Fruit fly (Drosophila melanogaster) whole organism, embryonic: ENCODE measurements around the gene Iyd.

Experiments used
- B-H1 ChIP-seq: fragments of 200-800 bp; sonication (Bioruptor generic); IDR thresholded peaks from 3 replicates; pipeline ENCODE4 v1.3.6; 2022; ENCODE audit warnings: missing biosample characterization, missing genetic modification characterization
- Blimp-1 ChIP-seq: fragments of 200-800 bp; sonication (Bioruptor generic); optimal IDR thresholded peaks from 3 replicates; lab custom pipeline; 2018; ENCODE audit warnings: missing biosample characterization, missing genetic modification characterization, mild to moderate bottlenecking, moderate library complexity, missing genetic modification reagents
- CG10147 ChIP-seq: fragments of 200-800 bp; sonication (Bioruptor generic); optimal IDR thresholded peaks from 2 replicates; lab custom pipeline; 2019; ENCODE audit warnings: missing biosample characterization, mild to moderate bottlenecking, missing genetic modification characterization, moderate library complexity
- CG10462 ChIP-seq: fragments of 200-800 bp; sonication (Bioruptor generic); optimal IDR thresholded peaks from 2 replicates; lab custom pipeline; 2016; ENCODE audit warnings: missing biosample characterization, missing genetic modification characterization
- CG11085 ChIP-seq: fragments of 200-800 bp; sonication (Bioruptor generic); IDR thresholded peaks from 2 replicates; pipeline ENCODE4 v1.3.6; 2022; ENCODE audit warnings: missing biosample characterization, missing genetic modification characterization
- CG12104 ChIP-seq: fragments of 200-800 bp; sonication (Bioruptor generic); optimal IDR thresholded peaks from 3 replicates; lab custom pipeline; 2016; ENCODE audit warnings: missing biosample characterization, missing genetic modification characterization
- CG12219 ChIP-seq: fragments of 200-800 bp; sonication (Bioruptor generic); optimal IDR thresholded peaks from 3 replicates; lab custom pipeline; 2018; ENCODE audit warnings: missing biosample characterization, mild to moderate bottlenecking, missing genetic modification characterization
- CG15514 ChIP-seq: fragments of 200-800 bp; sonication (Bioruptor generic); optimal IDR thresholded peaks from 3 replicates; lab custom pipeline; 2017; ENCODE audit warnings: missing biosample characterization, missing genetic modification characterization, mild to moderate bottlenecking, moderate library complexity, missing genetic modification reagents
- CG18599 ChIP-seq: fragments of 200-800 bp; sonication (Bioruptor generic); optimal IDR thresholded peaks from 3 replicates; lab custom pipeline; 2017; ENCODE audit warnings: missing biosample characterization, missing genetic modification characterization, mild to moderate bottlenecking, moderate library complexity, missing genetic modification reagents
- CG2678 ChIP-seq: fragments of 200-800 bp; sonication (Bioruptor generic); optimal IDR thresholded peaks from 3 replicates; lab custom pipeline; 2019; ENCODE audit warnings: missing biosample characterization, mild to moderate bottlenecking, missing genetic modification characterization, moderate library complexity
- CG31365 ChIP-seq: fragments of 200-800 bp; sonication (Bioruptor generic); optimal IDR thresholded peaks from 2 replicates; lab custom pipeline; 2018; ENCODE audit warnings: missing biosample characterization, mild to moderate bottlenecking, missing genetic modification characterization
- CG33557 ChIP-seq: fragments of 200-800 bp; sonication (Bioruptor generic); optimal IDR thresholded peaks from 2 replicates; lab custom pipeline; 2019; ENCODE audit warnings: missing biosample characterization, mild to moderate bottlenecking, missing genetic modification characterization, moderate library complexity
- CG3838 ChIP-seq: fragments of 200-800 bp; sonication (Bioruptor generic); optimal IDR thresholded peaks from 3 replicates; lab custom pipeline; 2016; ENCODE audit warnings: missing biosample characterization, missing genetic modification characterization
- CG4282 ChIP-seq: fragments of 200-800 bp; sonication (Bioruptor generic); optimal IDR thresholded peaks from 2 replicates; lab custom pipeline; 2016; ENCODE audit warnings: missing biosample characterization, missing genetic modification characterization
- CG43689 ChIP-seq: fragments of 200-800 bp; sonication (Bioruptor generic); IDR thresholded peaks from 2 replicates; pipeline ENCODE4 v1.3.6; 2022; ENCODE audit warnings: missing biosample characterization, missing genetic modification characterization
- CG6765 ChIP-seq: fragments of 200-800 bp; sonication (Bioruptor generic); optimal IDR thresholded peaks from 3 replicates; lab custom pipeline; 2017; ENCODE audit warnings: missing biosample characterization, mild to moderate bottlenecking, missing genetic modification characterization
- CG8089 ChIP-seq: fragments of 200-800 bp; sonication (Bioruptor generic); optimal IDR thresholded peaks from 3 replicates; lab custom pipeline; 2016; ENCODE audit warnings: missing biosample characterization, missing genetic modification characterization
- CG8924 ChIP-seq: fragments of 200-800 bp; optimal IDR thresholded peaks from 3 replicates; lab custom pipeline; 2019; ENCODE audit warnings: missing biosample characterization, mild to moderate bottlenecking, missing genetic modification characterization, moderate library complexity
- CG9876 ChIP-seq: fragments of 200-800 bp; sonication (Bioruptor generic); optimal IDR thresholded peaks from 2 replicates; lab custom pipeline; 2016; ENCODE audit warnings: missing biosample characterization, missing genetic modification characterization
- CHES-1-like ChIP-seq: fragments of 200-800 bp; sonication (Bioruptor generic); optimal IDR thresholded peaks from 2 replicates; lab custom pipeline; 2016; ENCODE audit warnings: missing biosample characterization, missing genetic modification characterization
- Camta ChIP-seq: fragments of 200-800 bp; sonication (Bioruptor generic); optimal IDR thresholded peaks from 2 replicates; lab custom pipeline; 2016; ENCODE audit warnings: missing biosample characterization, missing genetic modification characterization
- CoRest ChIP-seq: fragments of 200-800 bp; sonication (Bioruptor generic); optimal IDR thresholded peaks from 3 replicates; lab custom pipeline; 2018; ENCODE audit warnings: missing biosample characterization, mild to moderate bottlenecking, missing genetic modification characterization, moderate library complexity
- Dfd ChIP-seq, 2 experiments: fragments of >200 bp; optimal IDR thresholded peaks; 2 replicates each; lab custom pipeline; 2017; ENCODE audit warnings: missing biosample characterization in 2 of 2, missing genetic modification characterization in 2 of 2
- Drgx ChIP-seq: fragments of 200-800 bp; sonication (Bioruptor generic); IDR thresholded peaks from 2 replicates; pipeline ENCODE4 v1.3.6; 2022; ENCODE audit warnings: missing biosample characterization, missing genetic modification characterization
- HLH3B ChIP-seq: fragments of 200-800 bp; sonication (Bioruptor generic); IDR thresholded peaks from 2 replicates; pipeline ENCODE4 v1.3.6; 2022; ENCODE audit warnings: missing biosample characterization, missing genetic modification characterization
- HLH54F ChIP-seq: fragments of 200-800 bp; sonication (Bioruptor generic); optimal IDR thresholded peaks from 3 replicates; lab custom pipeline; 2016; ENCODE audit warnings: missing biosample characterization, missing genetic modification characterization
- Hr3 ChIP-seq: fragments of 200-800 bp; sonication (Bioruptor generic); optimal IDR thresholded peaks from 3 replicates; lab custom pipeline; 2016; ENCODE audit warnings: missing biosample characterization, missing genetic modification characterization
- Kr ChIP-seq: fragments of 200-800 bp; sonication (Bioruptor generic); optimal IDR thresholded peaks from 2 replicates; lab custom pipeline; 2017; ENCODE audit warnings: missing biosample characterization, mild to moderate bottlenecking, missing genetic modification characterization
- Nf-YA ChIP-seq: fragments of 200-800 bp; sonication (Bioruptor generic); IDR thresholded peaks from 2 replicates; pipeline ENCODE4 v1.3.6; 2022; ENCODE audit warnings: missing biosample characterization, missing genetic modification characterization
- Oli ChIP-seq: fragments of 200-800 bp; sonication (Bioruptor generic); optimal IDR thresholded peaks from 2 replicates; lab custom pipeline; 2018; ENCODE audit warnings: missing biosample characterization, mild to moderate bottlenecking, missing genetic modification characterization, moderate library complexity
- PHDP ChIP-seq: fragments of 200-800 bp; sonication (Bioruptor generic); optimal IDR thresholded peaks from 3 replicates; lab custom pipeline; 2018; ENCODE audit warnings: missing biosample characterization, mild to moderate bottlenecking, missing genetic modification characterization, moderate library complexity
- Poxn ChIP-seq: fragments of 200-800 bp; sonication (Bioruptor generic); IDR thresholded peaks from 2 replicates; pipeline ENCODE4 v1.3.6; 2022; ENCODE audit warnings: missing biosample characterization, missing genetic modification characterization
- Sin3A ChIP-seq: fragments of >200 bp; optimal IDR thresholded peaks from 2 replicates; lab custom pipeline; 2018
- Six4 ChIP-seq: fragments of 200-800 bp; sonication (Bioruptor generic); optimal IDR thresholded peaks from 2 replicates; lab custom pipeline; 2016; ENCODE audit warnings: missing biosample characterization, missing genetic modification characterization
- Taf1 ChIP-seq: fragments of 200-800 bp; sonication (Bioruptor generic); IDR thresholded peaks from 2 replicates; pipeline ENCODE4 v1.3.6; 2022; ENCODE audit warnings: missing biosample characterization, missing genetic modification characterization
- bcd ChIP-seq: fragments of 200-800 bp; sonication (Bioruptor generic); optimal IDR thresholded peaks from 2 replicates; lab custom pipeline; 2017; ENCODE audit warnings: missing biosample characterization, mild to moderate bottlenecking, missing genetic modification characterization
- chn ChIP-seq: fragments of 200-800 bp; sonication (Bioruptor generic); optimal IDR thresholded peaks from 2 replicates; lab custom pipeline; 2016; ENCODE audit warnings: missing biosample characterization, missing genetic modification characterization
- dan ChIP-seq: fragments of 200-800 bp; sonication (Bioruptor generic); IDR thresholded peaks from 2 replicates; pipeline ENCODE4 v1.3.6; 2022; ENCODE audit warnings: missing biosample characterization, missing genetic modification characterization
- danr ChIP-seq: fragments of 200-800 bp; sonication (Bioruptor generic); IDR thresholded peaks from 2 replicates; pipeline ENCODE4 v1.3.6; 2022; ENCODE audit warnings: missing biosample characterization, missing genetic modification characterization
- insv ChIP-seq, 2 experiments: fragments of 200-800 bp; sonication (Bioruptor generic); optimal IDR thresholded peaks; 3 replicates each; lab custom pipeline; 2016 to 2018; ENCODE audit warnings: missing biosample characterization in 2 of 2, missing genetic modification characterization in 2 of 2
- inv ChIP-seq: fragments of 200-800 bp; sonication (Bioruptor generic); IDR thresholded peaks from 2 replicates; pipeline ENCODE4 v1.3.6; 2022; ENCODE audit warnings: missing biosample characterization, missing genetic modification characterization; ENCODE audit not compliant: partially characterized antibody
- jigr1 ChIP-seq: fragments of 200-800 bp; sonication (Bioruptor generic); IDR thresholded peaks from 3 replicates; pipeline ENCODE4 v1.3.6; 2022; ENCODE audit warnings: missing biosample characterization, missing genetic modification characterization
- knrl ChIP-seq: fragments of 200-800 bp; sonication (Bioruptor generic); IDR thresholded peaks from 3 replicates; pipeline ENCODE4 v1.3.6; 2022; ENCODE audit warnings: missing biosample characterization, missing genetic modification characterization; ENCODE audit not compliant: partially characterized antibody
- pan ChIP-seq, 4 experiments: fragments of >200 bp in 3 of 4; fragments of 200-800 bp in 1 of 4; sonication (Bioruptor generic) in 1 of 4; optimal IDR thresholded peaks in 3 of 4; IDR thresholded peaks in 1 of 4; 2 replicates each; pipeline versions ENCODE4 v1.3.6 to Lab custom; 2017 to 2022; ENCODE audit warnings: missing biosample characterization in 2 of 4, missing genetic modification characterization in 2 of 4, mixed read lengths in 1 of 4
- psq ChIP-seq: fragments of 200-800 bp; sonication (Bioruptor generic); optimal IDR thresholded peaks from 2 replicates; lab custom pipeline; 2017; ENCODE audit warnings: missing biosample characterization, missing genetic modification characterization
- sim ChIP-seq: fragments of 200-800 bp; sonication (Bioruptor generic); IDR thresholded peaks from 2 replicates; pipeline ENCODE4 v1.3.6; 2022; ENCODE audit warnings: missing biosample characterization, missing genetic modification characterization
- sima ChIP-seq: fragments of 200-800 bp; sonication (Bioruptor generic); optimal IDR thresholded peaks from 2 replicates; lab custom pipeline; 2016; ENCODE audit warnings: missing biosample characterization, missing genetic modification characterization
- slou ChIP-seq: fragments of 200-800 bp; sonication (Bioruptor generic); optimal IDR thresholded peaks from 3 replicates; lab custom pipeline; 2016; ENCODE audit warnings: missing biosample characterization, missing genetic modification characterization
- sna ChIP-seq: fragments of 200-800 bp; sonication (Bioruptor generic); IDR thresholded peaks from 2 replicates; pipeline ENCODE4 v1.3.6; 2022; ENCODE audit warnings: missing biosample characterization, missing genetic modification characterization; ENCODE audit not compliant: partially characterized antibody
- stwl ChIP-seq: fragments of 200-800 bp; sonication (Bioruptor generic); optimal IDR thresholded peaks from 3 replicates; lab custom pipeline; 2018; ENCODE audit warnings: missing biosample characterization, mild to moderate bottlenecking, missing genetic modification characterization, moderate library complexity

Iyd gene

dm6 chr3L:11091943-11092609, 4.0 kb downstream of the Iyd start (continued):
- TF ChIP-seq CoRest (tag; lab: Kevin White, UChicago) (no peak), inv (no peak), Camta (GFP tag; lab: Kevin White, UChicago) (peak; percentile 38), Hr3 (GFP tag; lab: Kevin White, UChicago) (no peak), CG6765 (GFP tag; lab: Kevin White, UChicago) (no peak), CG2678 (tag; lab: Kevin White, UChicago) (no peak), knrl (peak; percentile 15; the same call in 1 of the 3 replicates), CG12104 (GFP tag; lab: Kevin White, UChicago) (no peak), CG18599 (GFP tag; lab: Kevin White, UChicago) (peak; percentile 47), CG10147 (GFP tag; lab: Kevin White, UChicago) (no peak), Kr (GFP tag; lab: Kevin White, UChicago) (no peak), PHDP (tag; lab: Kevin White, UChicago) (no peak), CG9876 (peak; percentile 59), CG15514 (GFP tag; lab: Kevin White, UChicago) (peak; percentile 62), CG31365 (tag; lab: Kevin White, UChicago) (no peak), danr (GFP tag; lab: Robert Waterston, UW) (no peak), Nf-YA (GFP tag; lab: Robert Waterston, UW) (no peak), CG43689 (GFP tag; lab: Robert Waterston, UW) (no peak), pan (optimal IDR thresholded peaks at IDR 0.05; lab: Kevin White, UChicago) (no peak), pan (GFP tag; optimal IDR thresholded peaks at IDR 0.05 in 1 of 2, IDR thresholded peaks at IDR 0.05 in 1 of 2) (peak in 1 of 2 experiments; percentile 64), CG8924 (tag; lab: Kevin White, UChicago) (no peak), Taf1 (0 out of 2 replicates have a peak, but pooled peaks have one; percentile 21), CG8089 (peak; percentile 34), sima (GFP tag; lab: Kevin White, UChicago) (peak; percentile 25), Poxn (no peak), CG33557 (GFP tag; lab: Kevin White, UChicago) (peak; percentile 22), Oli (tag; lab: Kevin White, UChicago) (peak; percentile 6), sim (GFP tag; lab: Robert Waterston, UW) (no peak), CG3838 (no peak), CG4282 (GFP tag; lab: Kevin White, UChicago) (no peak), insv (GFP tag; optimal IDR thresholded peaks at IDR 0.05; lab: Kevin White, UChicago) (peak in 1 of 2 experiments; percentile 33), B-H1 (GFP tag; lab: Robert Waterston, UW) (no peak), sna (GFP tag; lab: Robert Waterston, UW) (no peak), Blimp-1 (no peak), Sin3A (lab: Kevin White, UChicago) (no peak), CHES-1-like (GFP tag; lab: Kevin White, UChicago) (peak; percentile 63), CG10462 (GFP tag; lab: Kevin White, UChicago) (peak; percentile 43), stwl (tag; lab: Kevin White, UChicago) (peak; percentile 85), dan (GFP tag; lab: Robert Waterston, UW) (no peak), HLH3B (GFP tag; lab: Robert Waterston, UW) (no peak), jigr1 (GFP tag; lab: Robert Waterston, UW) (no peak), slou (GFP tag; lab: Kevin White, UChicago) (no peak), HLH54F (GFP tag; lab: Kevin White, UChicago) (peak; percentile 72), Drgx (GFP tag; lab: Robert Waterston, UW) (no peak), Dfd (GFP tag; optimal IDR thresholded peaks at IDR 0.05; lab: Kevin White, UChicago) (no peak), CG11085 (GFP tag; lab: Robert Waterston, UW) (no peak), CG12219 (no peak), bcd (GFP tag; lab: Kevin White, UChicago) (peak; percentile 43), chn (peak; percentile 88), Six4 (GFP tag; lab: Kevin White, UChicago) (peak; percentile 28), psq (GFP tag; lab: Kevin White, UChicago) (peak; percentile 67)
